Worm (Caenorhabditis elegans) whole organism, L2 larva: ENCODE measurements around the gene fbxb-11.

ENCODE experiments used
- F13H6.1 ChIP-seq: sonication (generic microtip); optimal IDR thresholded peaks from 2 replicates; lab custom pipeline; 2016; ENCODE audit warnings: missing genetic modification characterization, missing compliant biosample characterization
- R02D3.7 ChIP-seq: fragments of 150-350 bp; optimal IDR thresholded peaks from 2 replicates; lab custom pipeline; 2014; ENCODE audit warnings: missing biosample characterization, missing genetic modification characterization
- Y55F3AM.14 ChIP-seq: fragments of 200-800 bp; sonication (Bioruptor generic); optimal IDR thresholded peaks from 2 replicates; lab custom pipeline; 2018; ENCODE audit warnings: mild to moderate bottlenecking, missing genetic modification characterization, missing compliant biosample characterization
- ZK546.5 ChIP-seq: sonication (generic microtip); optimal IDR thresholded peaks from 2 replicates; lab custom pipeline; 2017; ENCODE audit warnings: missing biosample characterization, missing genetic modification characterization
- alr-1 ChIP-seq: fragments of 150-350 bp; optimal IDR thresholded peaks from 2 replicates; lab custom pipeline; 2014; ENCODE audit warnings: missing biosample characterization, missing genetic modification characterization
- aly-2 ChIP-seq: fragments of 150-350 bp; optimal IDR thresholded peaks from 2 replicates; lab custom pipeline; 2014; ENCODE audit warnings: missing biosample characterization, missing genetic modification characterization
- ama-1 ChIP-seq: fragments of 150-350 bp; optimal IDR thresholded peaks from 2 replicates; lab custom pipeline; 2018; ENCODE audit warnings: inconsistent platforms
- ceh-16 ChIP-seq: fragments of 150-350 bp; optimal IDR thresholded peaks from 2 replicates; lab custom pipeline; 2014; ENCODE audit warnings: missing biosample characterization, missing genetic modification characterization
- crh-2 ChIP-seq: sonication (generic microtip); optimal IDR thresholded peaks from 2 replicates; lab custom pipeline; 2017; ENCODE audit warnings: missing biosample characterization, missing genetic modification characterization
- dmd-4 ChIP-seq: sonication (generic microtip); optimal IDR thresholded peaks from 2 replicates; lab custom pipeline; 2017; ENCODE audit warnings: missing biosample characterization, missing genetic modification characterization
- elt-1 ChIP-seq: fragments of 150-350 bp; optimal IDR thresholded peaks from 2 replicates; lab custom pipeline; 2014; ENCODE audit warnings: missing biosample characterization, missing genetic modification characterization
- elt-3 ChIP-seq: sonication (generic microtip); optimal IDR thresholded peaks from 2 replicates; lab custom pipeline; 2017; ENCODE audit warnings: missing biosample characterization, missing genetic modification characterization
- fos-1 ChIP-seq: fragments of 150-350 bp; optimal IDR thresholded peaks from 2 replicates; lab custom pipeline; 2014; ENCODE audit warnings: missing biosample characterization, missing genetic modification characterization
- gmeb-1 ChIP-seq: fragments of 150-350 bp; optimal IDR thresholded peaks from 2 replicates; lab custom pipeline; 2014; ENCODE audit warnings: missing biosample characterization, missing genetic modification characterization
- lin-11 ChIP-seq: fragments of 150-350 bp; sonication (generic microtip); optimal IDR thresholded peaks from 2 replicates; lab custom pipeline; 2014; ENCODE audit warnings: missing biosample characterization, missing genetic modification characterization, inconsistent platforms, mixed read lengths
- lsy-2 ChIP-seq, 2 experiments: fragments of 150-350 bp in 1 of 2; sonication (generic microtip) in 1 of 2; optimal IDR thresholded peaks; 2 replicates each; lab custom pipeline; 2014 to 2017; ENCODE audit warnings: missing biosample characterization in 2 of 2, missing genetic modification characterization in 2 of 2
- mbf-1 ChIP-seq: sonication (generic microtip); optimal IDR thresholded peaks from 2 replicates; lab custom pipeline; 2017; ENCODE audit warnings: missing biosample characterization, missing genetic modification characterization
- nhr-10 ChIP-seq: sonication (generic microtip); optimal IDR thresholded peaks from 2 replicates; lab custom pipeline; 2017; ENCODE audit warnings: missing biosample characterization, missing genetic modification characterization
- nhr-11 ChIP-seq: fragments of 150-350 bp; optimal IDR thresholded peaks from 2 replicates; lab custom pipeline; 2014; ENCODE audit warnings: missing biosample characterization, missing genetic modification characterization
- nhr-12 ChIP-seq: fragments of 150-350 bp; optimal IDR thresholded peaks from 2 replicates; lab custom pipeline; 2014; ENCODE audit warnings: missing biosample characterization, missing genetic modification characterization
- nhr-129 ChIP-seq: fragments of 150-350 bp; optimal IDR thresholded peaks from 2 replicates; lab custom pipeline; 2014; ENCODE audit warnings: missing biosample characterization, missing genetic modification characterization
- nhr-21 ChIP-seq: fragments of 150-350 bp; optimal IDR thresholded peaks from 2 replicates; lab custom pipeline; 2014; ENCODE audit warnings: missing biosample characterization, missing genetic modification characterization
- nhr-23 ChIP-seq: fragments of 150-350 bp; optimal IDR thresholded peaks from 2 replicates; lab custom pipeline; 2014; ENCODE audit warnings: missing biosample characterization, missing genetic modification reagents, missing genetic modification characterization
- nhr-237 ChIP-seq: fragments of 150-350 bp; optimal IDR thresholded peaks from 2 replicates; lab custom pipeline; 2014; ENCODE audit warnings: missing biosample characterization, missing genetic modification characterization
- nhr-25 ChIP-seq: fragments of 150-350 bp; sonication (generic microtip); optimal IDR thresholded peaks from 3 replicates; lab custom pipeline; 2014; ENCODE audit warnings: missing biosample characterization, missing genetic modification characterization
- peb-1 ChIP-seq: fragments of 150-350 bp; optimal IDR thresholded peaks from 2 replicates; lab custom pipeline; 2014; ENCODE audit warnings: missing biosample characterization, missing genetic modification characterization
- sem-4 ChIP-seq: fragments of 150-350 bp; optimal IDR thresholded peaks from 2 replicates; lab custom pipeline; 2014; ENCODE audit warnings: missing biosample characterization, missing genetic modification reagents, missing genetic modification characterization
- skn-1 ChIP-seq: sonication (generic microtip); optimal IDR thresholded peaks from 2 replicates; lab custom pipeline; 2017; ENCODE audit warnings: missing biosample characterization, missing genetic modification characterization
- sma-3 ChIP-seq: sonication (generic microtip); optimal IDR thresholded peaks from 2 replicates; lab custom pipeline; 2016; ENCODE audit warnings: missing genetic modification reagents, missing genetic modification characterization, missing compliant biosample characterization
- sma-9 ChIP-seq, 2 experiments: fragments of 150-350 bp in 1 of 2; sonication (generic microtip) in 1 of 2; optimal IDR thresholded peaks; 2 replicates each; lab custom pipeline; 2014 to 2016; ENCODE audit warnings: missing genetic modification characterization in 2 of 2, mild to moderate bottlenecking in 1 of 2, missing biosample characterization in 1 of 2, missing compliant biosample characterization in 1 of 2, missing genetic modification reagents in 1 of 2, moderate library complexity in 1 of 2
- snpc-4 ChIP-seq: fragments of 150-350 bp; optimal IDR thresholded peaks from 2 replicates; lab custom pipeline; 2014; ENCODE audit warnings: missing biosample characterization, missing genetic modification characterization
- unc-62 ChIP-seq: fragments of 150-350 bp; optimal IDR thresholded peaks from 2 replicates; lab custom pipeline; 2014; ENCODE audit warnings: missing biosample characterization, missing genetic modification reagents, missing genetic modification characterization
- zag-1 ChIP-seq: fragments of 150-350 bp; optimal IDR thresholded peaks from 2 replicates; lab custom pipeline; 2014; ENCODE audit warnings: missing biosample characterization, missing genetic modification characterization
- ztf-1 ChIP-seq: fragments of 200-800 bp; sonication (Bioruptor generic); conservative IDR thresholded peaks from 2 replicates; pipeline ENCODE4 v1.3.6; 2022; ENCODE audit warnings: missing genetic modification characterization, missing compliant biosample characterization
- ztf-11 ChIP-seq: sonication (generic microtip); optimal IDR thresholded peaks from 2 replicates; lab custom pipeline; 2017; ENCODE audit warnings: missing biosample characterization, missing genetic modification characterization
- ztf-4 ChIP-seq: fragments of 150-350 bp; optimal IDR thresholded peaks from 2 replicates; lab custom pipeline; 2014; ENCODE audit warnings: missing biosample characterization, missing genetic modification characterization

The fbxb-11 gene

DNA sequence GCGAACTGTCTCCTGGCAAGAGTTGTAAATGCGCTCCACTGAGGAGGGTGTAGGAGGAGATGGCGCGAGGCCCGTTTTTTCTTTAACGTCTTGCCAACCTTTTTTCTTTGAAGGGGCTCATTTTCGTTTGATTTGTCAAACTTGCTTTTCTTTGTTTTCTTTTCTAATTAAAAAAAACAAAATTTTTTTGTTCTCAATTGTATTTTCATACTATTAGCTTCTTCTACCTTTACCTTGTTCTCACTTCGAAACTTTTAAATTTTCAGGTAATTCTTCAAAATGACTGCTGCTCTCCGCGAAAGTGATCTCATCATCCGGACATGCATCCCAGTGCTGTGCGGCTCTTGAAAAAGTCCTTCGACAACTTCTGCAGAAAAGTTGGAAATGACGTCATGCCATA is 14.5 kb upstream of the fbxb-11 start, which contains the start of gene fbxa-184:
Gene fbxa-184, plus strand, starts transcription at position 301 of the 400 bp plus-strand sequence.
- TF ChIP-seq R02D3.7 (no peak), crh-2 (tag; lab: Kevin White, UChicago) (no peak), lsy-2 (tag; optimal IDR thresholded peaks at IDR 0.05; lab: Kevin White, UChicago) (no peak), nhr-12 (tag; lab: Kevin White, UChicago) (no peak), peb-1 (tag; lab: Kevin White, UChicago) (no peak), nhr-237 (tag; lab: Kevin White, UChicago) (no peak), zag-1 (tag; lab: Kevin White, UChicago) (no peak), skn-1 (tag; lab: Kevin White, UChicago) (no peak)
- TF ChIP-seq, all 48 proteins: peak for 0

DNA sequence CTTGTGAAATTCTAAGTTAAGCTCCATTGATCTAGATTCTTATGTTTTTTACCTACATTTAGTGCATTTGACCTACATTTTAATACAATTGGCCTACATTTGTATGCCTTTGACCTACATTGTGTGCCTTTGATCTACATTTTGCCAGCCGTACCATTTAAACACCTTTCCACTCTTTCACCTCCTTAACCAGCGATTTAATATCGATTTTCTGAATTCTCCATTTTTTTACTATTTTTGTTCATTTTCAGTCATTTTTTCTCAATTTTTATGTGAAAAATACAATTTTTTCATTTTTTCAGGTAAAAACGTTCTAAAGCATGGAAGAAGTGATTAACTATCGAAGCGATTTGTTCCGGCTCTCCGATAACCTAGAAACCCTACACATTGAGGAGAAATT is 11.5 kb upstream of the fbxb-11 start, which contains the start of gene btb-7:
Gene btb-7, plus strand, starts transcription at position 301 of the 400 bp plus-strand sequence.
- TF ChIP-seq ceh-16 (tag; lab: Kevin White, UChicago) (no peak), nhr-11 (tag; lab: Kevin White, UChicago) (no peak), elt-1 (no peak), ama-1 (no peak), elt-3 (tag; lab: Kevin White, UChicago) (no peak), gmeb-1 (tag; lab: Kevin White, UChicago) (no peak), ztf-11 (tag; lab: Kevin White, UChicago) (no peak), lin-11 (tag; lab: Kevin White, UChicago) (no peak), nhr-12 (tag; lab: Kevin White, UChicago) (no peak), alr-1 (tag; lab: Kevin White, UChicago) (no peak), nhr-237 (tag; lab: Kevin White, UChicago) (no peak), nhr-10 (tag; lab: Kevin White, UChicago) (no peak), F13H6.1 (tag; lab: Kevin White, UChicago) (no peak), ztf-1 (no peak), nhr-21 (tag; lab: Kevin White, UChicago) (no peak), snpc-4 (tag; lab: Kevin White, UChicago) (no peak)

DNA sequence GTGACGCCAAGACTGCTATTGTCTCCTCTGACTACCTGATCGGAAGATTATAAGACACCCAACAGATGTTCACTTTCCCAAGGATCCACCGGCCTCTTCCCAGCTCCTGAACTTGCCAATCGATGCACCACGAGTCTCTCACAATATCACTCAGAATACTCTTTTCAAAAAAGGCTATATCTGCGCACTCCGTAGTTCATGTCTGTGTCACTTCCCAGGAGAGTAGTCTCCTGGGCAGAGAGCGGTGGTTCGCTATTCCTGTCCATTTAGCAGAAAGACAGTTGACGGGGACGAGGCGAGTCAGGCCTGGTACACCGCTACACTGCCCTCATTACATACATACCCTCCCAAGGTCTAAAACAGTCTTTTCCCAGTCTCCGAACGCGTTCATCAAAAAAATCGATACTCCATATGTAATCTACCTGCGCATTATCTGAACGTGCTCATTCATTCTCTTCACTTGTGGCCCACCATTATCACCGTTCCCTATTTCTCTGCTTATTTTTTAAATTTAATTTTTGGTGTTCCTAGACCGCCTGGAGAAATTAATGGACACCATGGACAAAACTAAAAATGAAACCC is 9.6 kb upstream of the fbxb-11 start, which contains the start of gene btb-6:
Gene btb-6, plus strand, starts transcription at position 532 of the 582 bp plus-strand sequence.
- TF ChIP-seq peb-1 (tag; lab: Kevin White, UChicago) (no peak), aly-2 (tag; lab: Kevin White, UChicago) (no peak), sma-3 (GFP tag; lab: Kevin White, UChicago) (no peak), lsy-2 (tag; optimal IDR thresholded peaks at IDR 0.05; lab: Kevin White, UChicago) (no peak), nhr-25 (tag; lab: Kevin White, UChicago) (no peak), fos-1 (no peak)

DNA sequence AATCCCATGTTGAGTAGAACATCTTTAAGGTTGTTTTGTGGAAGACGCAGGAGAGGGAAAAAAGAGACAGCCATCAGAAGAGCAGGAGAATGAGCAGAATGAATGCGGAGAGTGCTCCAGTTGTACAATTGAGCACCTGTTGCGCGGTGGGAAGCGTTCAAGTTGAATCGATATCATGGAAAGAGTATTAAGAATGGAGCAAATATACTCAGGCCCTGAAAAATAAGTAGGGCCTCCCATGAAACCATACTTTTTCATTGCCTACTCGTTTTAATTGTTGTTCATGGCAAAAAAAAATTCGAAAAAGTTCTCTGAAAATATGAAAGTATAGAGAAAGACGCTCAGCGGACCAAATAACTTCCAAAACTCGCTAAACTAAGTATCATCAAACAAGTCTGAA is 5.3 kb upstream of the fbxb-11 start, which contains the start of gene fbxb-48:
Gene fbxb-48, minus strand, starts transcription at position 101 of the 400 bp plus-strand sequence.
- no peak for TF ChIP-seq sma-9 (GFP tag; optimal IDR thresholded peaks at IDR 0.05; lab: Kevin White, UChicago)
- TF ChIP-seq sma-9 (tag; optimal IDR thresholded peaks at IDR 0.05; lab: Kevin White, UChicago): no peak
- no peak for TF ChIP-seq lsy-2 (tag; optimal IDR thresholded peaks at IDR 0.05; lab: Kevin White, UChicago)

DNA sequence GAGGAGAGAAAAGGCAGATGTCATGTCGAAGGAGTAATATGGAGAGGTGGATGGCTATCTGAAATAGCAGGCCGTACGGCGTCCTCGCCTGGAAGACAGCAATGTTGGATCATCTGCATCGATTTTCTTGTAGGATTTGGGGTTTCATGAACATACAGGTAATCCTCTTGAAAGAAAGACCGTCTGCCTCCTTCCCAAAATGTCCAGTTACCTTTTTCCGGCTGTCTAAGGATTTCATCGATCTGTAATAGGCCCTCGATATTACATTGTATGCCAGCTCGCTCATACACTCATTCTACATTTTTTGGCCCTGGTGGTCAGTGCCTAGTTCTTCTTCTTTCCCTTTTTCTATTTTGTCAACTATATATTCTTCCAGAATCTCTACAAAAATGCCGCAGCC is 2.0 kb upstream of the fbxb-11 start, which contains the start of the genes fbxb-5 and btb-8:
Gene fbxb-5, minus strand, starts transcription at position 101 of the 400 bp plus-strand sequence.
Gene btb-8, plus strand, starts transcription at position 377 of the 400 bp plus-strand sequence.
- TF ChIP-seq nhr-129 (tag; lab: Kevin White, UChicago) (no peak), fos-1 (no peak), unc-62 (GFP tag; lab: Kevin White, UChicago) (no peak), sem-4 (tag; lab: Kevin White, UChicago) (no peak), ZK546.5 (tag; lab: Kevin White, UChicago) (no peak), zag-1 (tag; lab: Kevin White, UChicago) (no peak), alr-1 (tag; lab: Kevin White, UChicago) (no peak), ama-1 (no peak)
- TF ChIP-seq, all 48 proteins: peak for 0

DNA sequence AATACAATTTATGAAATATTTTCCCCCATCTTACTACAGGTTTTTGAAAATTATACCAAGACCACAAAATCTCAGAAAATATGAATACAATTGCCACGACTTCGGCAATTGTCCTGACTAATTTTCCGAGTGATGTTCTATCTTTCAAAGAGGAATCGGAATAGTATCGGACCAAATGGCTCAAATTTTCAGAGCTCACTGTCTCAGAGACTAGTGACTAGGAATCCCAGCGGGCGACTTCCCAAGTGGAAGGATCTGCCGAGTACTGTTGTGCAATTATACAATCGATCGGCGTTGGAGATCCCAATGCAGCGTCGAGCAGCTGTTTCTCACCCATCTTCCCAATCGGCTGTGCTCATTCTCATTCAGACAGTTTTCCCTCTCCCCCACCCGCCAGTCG is 1.3 kb downstream of the fbxb-11 start, which contains the start of gene F45C12.17:
Gene F45C12.17, plus strand, starts transcription at position 377 of the 400 bp plus-strand sequence.
- no peak for TF ChIP-seq ztf-4 (tag; lab: Kevin White, UChicago)
- no peak for TF ChIP-seq aly-2 (tag; lab: Kevin White, UChicago)
- TF ChIP-seq nhr-21 (tag; lab: Kevin White, UChicago): no peak
- no peak for TF ChIP-seq snpc-4 (tag; lab: Kevin White, UChicago)
- no peak for TF ChIP-seq mbf-1 (tag; lab: Kevin White, UChicago)
- no peak for TF ChIP-seq Y55F3AM.14 (GFP tag; lab: Kevin White, UChicago)
- no peak for TF ChIP-seq ZK546.5 (tag; lab: Kevin White, UChicago)
- TF ChIP-seq dmd-4: no peak
- TF ChIP-seq nhr-23 (tag; lab: Kevin White, UChicago): no peak
- TF ChIP-seq, all 48 proteins: peak for 0
